Worm (Caenorhabditis elegans) whole organism, mixed stage, embryonic: ENCODE results near the gene dnj-22.

Experiments used
- bed-3 ChIP-seq: fragments of 200-800 bp; sonication (Bioruptor generic); optimal IDR thresholded peaks from 3 replicates; lab custom pipeline; 2018; ENCODE audit warnings: mild to moderate bottlenecking, missing genetic modification characterization, moderate library complexity, missing compliant biosample characterization
- blmp-1 ChIP-seq: fragments of 150-350 bp; optimal IDR thresholded peaks from 2 replicates; lab custom pipeline; 2014; ENCODE audit warnings: missing biosample characterization, missing genetic modification characterization
- ceh-39 ChIP-seq: fragments of 150-350 bp; optimal IDR thresholded peaks from 2 replicates; lab custom pipeline; 2014; ENCODE audit warnings: missing biosample characterization, missing genetic modification characterization
- ceh-43 ChIP-seq: fragments of 200-800 bp; sonication (Bioruptor generic); optimal IDR thresholded peaks from 2 replicates; lab custom pipeline; 2018; ENCODE audit warnings: mild to moderate bottlenecking, missing genetic modification characterization, moderate library complexity, missing compliant biosample characterization
- ceh-83 ChIP-seq: fragments of 200-800 bp; sonication (Bioruptor generic); optimal IDR thresholded peaks from 2 replicates; lab custom pipeline; 2018; ENCODE audit warnings: mild to moderate bottlenecking, missing genetic modification characterization, missing compliant biosample characterization
- ces-1 ChIP-seq: fragments of 150-350 bp; optimal IDR thresholded peaks from 2 replicates; lab custom pipeline; 2014; ENCODE audit warnings: missing biosample characterization, missing genetic modification reagents, missing genetic modification characterization
- cnd-1 ChIP-seq: fragments of 200-800 bp; sonication (Bioruptor generic); optimal IDR thresholded peaks from 2 replicates; lab custom pipeline; 2018; ENCODE audit warnings: mild to moderate bottlenecking, missing genetic modification characterization, missing compliant biosample characterization
- drap-1 ChIP-seq: fragments of 200-800 bp; sonication (Bioruptor generic); optimal IDR thresholded peaks from 3 replicates; lab custom pipeline; 2018; ENCODE audit warnings: mild to moderate bottlenecking, missing genetic modification characterization, missing compliant biosample characterization
- elt-1 ChIP-seq: sonication (generic microtip); optimal IDR thresholded peaks from 2 replicates; lab custom pipeline; 2017; ENCODE audit warnings: missing genetic modification characterization, mild to moderate bottlenecking, missing compliant biosample characterization, antibody characterized with exemption, moderate library complexity, borderline replicate concordance; ENCODE audit not compliant: insufficient read depth
- elt-3 ChIP-seq: fragments of 150-350 bp; optimal IDR thresholded peaks from 2 replicates; lab custom pipeline; 2014; ENCODE audit warnings: missing biosample characterization, missing genetic modification characterization
- flh-1 ChIP-seq: fragments of 200-800 bp; sonication (Bioruptor generic); optimal IDR thresholded peaks from 2 replicates; lab custom pipeline; 2018; ENCODE audit warnings: mild to moderate bottlenecking, missing genetic modification characterization, moderate library complexity, missing compliant biosample characterization
- ham-2 ChIP-seq: fragments of 200-800 bp; sonication (Bioruptor generic); optimal IDR thresholded peaks from 2 replicates; lab custom pipeline; 2018; ENCODE audit warnings: mild to moderate bottlenecking, missing genetic modification characterization, missing compliant biosample characterization
- hlh-1 ChIP-seq: fragments of 150-350 bp; optimal IDR thresholded peaks from 2 replicates; lab custom pipeline; 2014; ENCODE audit warnings: missing biosample characterization, missing genetic modification reagents, missing genetic modification characterization
- lin-13 ChIP-seq: fragments of 150-350 bp; optimal IDR thresholded peaks from 2 replicates; lab custom pipeline; 2014; ENCODE audit warnings: missing biosample characterization, missing genetic modification characterization
- lin-32 ChIP-seq: fragments of 200-800 bp; sonication (Bioruptor generic); optimal IDR thresholded peaks from 2 replicates; lab custom pipeline; 2018; ENCODE audit warnings: mild to moderate bottlenecking, missing genetic modification characterization, missing compliant biosample characterization
- lsy-2 ChIP-seq: fragments of 150-350 bp; optimal IDR thresholded peaks from 2 replicates; lab custom pipeline; 2014; ENCODE audit warnings: missing biosample characterization, missing genetic modification characterization
- mab-5 ChIP-seq: fragments of 150-350 bp; optimal IDR thresholded peaks from 2 replicates; lab custom pipeline; 2014; ENCODE audit warnings: missing biosample characterization, missing genetic modification characterization
- mep-1 ChIP-seq: fragments of 150-350 bp; optimal IDR thresholded peaks from 2 replicates; lab custom pipeline; 2017; ENCODE audit warnings: missing biosample characterization, missing genetic modification reagents, missing genetic modification characterization, inconsistent platforms
- mls-2 ChIP-seq: sonication (generic microtip); optimal IDR thresholded peaks from 2 replicates; lab custom pipeline; 2016; ENCODE audit warnings: mild to moderate bottlenecking, missing genetic modification characterization, moderate library complexity, missing compliant biosample characterization
- nhr-2 ChIP-seq: fragments of 150-350 bp; optimal IDR thresholded peaks from 2 replicates; lab custom pipeline; 2014; ENCODE audit warnings: missing biosample characterization, missing genetic modification characterization
- nhr-237 ChIP-seq: fragments of 150-350 bp; optimal IDR thresholded peaks from 2 replicates; lab custom pipeline; 2014; ENCODE audit warnings: missing biosample characterization, missing genetic modification characterization
- nhr-28 ChIP-seq: fragments of 150-350 bp; optimal IDR thresholded peaks from 2 replicates; lab custom pipeline; 2014; ENCODE audit warnings: missing biosample characterization, missing genetic modification characterization
- nhr-76 ChIP-seq: sonication (generic microtip); optimal IDR thresholded peaks from 2 replicates; lab custom pipeline; 2017; ENCODE audit warnings: missing biosample characterization, missing genetic modification characterization
- pha-4 ChIP-seq: fragments of 150-350 bp; optimal IDR thresholded peaks from 2 replicates; lab custom pipeline; 2018; ENCODE audit warnings: missing biosample characterization, missing genetic modification reagents, missing genetic modification characterization
- sem-2 ChIP-seq: fragments of 200-800 bp; sonication (Bioruptor generic); optimal IDR thresholded peaks from 2 replicates; lab custom pipeline; 2018; ENCODE audit warnings: mild to moderate bottlenecking, missing genetic modification characterization, missing compliant biosample characterization
- snpc-4 ChIP-seq: fragments of 150-350 bp; optimal IDR thresholded peaks from 2 replicates; lab custom pipeline; 2014; ENCODE audit warnings: missing biosample characterization, missing genetic modification characterization
- sptf-1 ChIP-seq: sonication (generic microtip); optimal IDR thresholded peaks from 2 replicates; lab custom pipeline; 2017; ENCODE audit warnings: mild to moderate bottlenecking, missing genetic modification characterization, moderate library complexity, missing compliant biosample characterization
- tbx-8 ChIP-seq: fragments of 200-800 bp; sonication (Bioruptor generic); optimal IDR thresholded peaks from 2 replicates; lab custom pipeline; 2018; ENCODE audit warnings: mild to moderate bottlenecking, missing genetic modification characterization, moderate library complexity, missing compliant biosample characterization
- unc-120 ChIP-seq: sonication (generic microtip); optimal IDR thresholded peaks from 2 replicates; lab custom pipeline; 2017; ENCODE audit warnings: missing genetic modification characterization, missing compliant biosample characterization; ENCODE audit not compliant: poor library complexity, severe bottlenecking
- unc-62 ChIP-seq: fragments of 150-350 bp; optimal IDR thresholded peaks from 2 replicates; lab custom pipeline; 2014; ENCODE audit warnings: missing biosample characterization, missing genetic modification reagents, missing genetic modification characterization
- zip-8 ChIP-seq: fragments of 150-350 bp; optimal IDR thresholded peaks from 2 replicates; lab custom pipeline; 2014; ENCODE audit warnings: missing biosample characterization, missing genetic modification characterization
- ztf-11 ChIP-seq: fragments of 150-350 bp; optimal IDR thresholded peaks from 2 replicates; lab custom pipeline; 2014; ENCODE audit warnings: missing biosample characterization, missing genetic modification characterization

Gene dnj-22

ce11 chrV:8499407-8499806, 37.5 kb upstream of the dnj-22 start:
- TF ChIP-seq drap-1 (GFP tag; lab: Kevin White, UChicago) (no peak), elt-3 (tag; lab: Kevin White, UChicago) (no peak), nhr-2 (tag; lab: Kevin White, UChicago) (no peak), mab-5 (tag; lab: Kevin White, UChicago) (no peak), tbx-8 (GFP tag; lab: Kevin White, UChicago) (no peak), pha-4 (tag; lab: Kevin White, UChicago) (no peak), bed-3 (GFP tag; lab: Kevin White, UChicago) (no peak), unc-62 (GFP tag; lab: Kevin White, UChicago) (no peak), nhr-237 (tag; lab: Kevin White, UChicago) (no peak), ceh-83 (GFP tag; lab: Kevin White, UChicago) (no peak)

- TF ChIP-seq sptf-1 (tag; lab: Kevin White, UChicago): no peak
- TF ChIP-seq ceh-39 (tag; lab: Kevin White, UChicago): no peak
- TF ChIP-seq lsy-2 (tag; lab: Kevin White, UChicago): no peak
- TF ChIP-seq unc-120 (tag; lab: Kevin White, UChicago): no peak
- no peak for TF ChIP-seq blmp-1 (tag; lab: Kevin White, UChicago)
- no peak for TF ChIP-seq lin-32 (GFP tag; lab: Kevin White, UChicago)
- no peak for TF ChIP-seq nhr-2 (tag; lab: Kevin White, UChicago)
- no peak for TF ChIP-seq mab-5 (tag; lab: Kevin White, UChicago)
- no peak for TF ChIP-seq nhr-76 (tag; lab: Kevin White, UChicago)
- TF ChIP-seq cnd-1 (tag; lab: Kevin White, UChicago): no peak
Observed at ce11 chrV:8495965-8496364, 34.0 kb upstream of the dnj-22 start.

- no peak for TF ChIP-seq elt-3 (tag; lab: Kevin White, UChicago)
- TF ChIP-seq sptf-1 (tag; lab: Kevin White, UChicago): no peak
- TF ChIP-seq hlh-1 (tag; lab: Kevin White, UChicago): no peak
- no peak for TF ChIP-seq ces-1 (GFP tag; lab: Kevin White, UChicago)
- TF ChIP-seq snpc-4 (tag; lab: Kevin White, UChicago): no peak
- no peak for TF ChIP-seq ceh-39 (tag; lab: Kevin White, UChicago)
- no peak for TF ChIP-seq ztf-11 (tag; lab: Kevin White, UChicago)
- no peak for TF ChIP-seq nhr-76 (tag; lab: Kevin White, UChicago)
- no peak for TF ChIP-seq sem-2 (GFP tag; lab: Kevin White, UChicago)
Observed at ce11 chrV:8495106-8495505, 33.2 kb upstream of the dnj-22 start.

ce11 chrV:8494260-8494939, 32.5 kb upstream of the dnj-22 start, which contains the start of gene pxn-1:
Gene pxn-1 (plus strand): TSS chrV:8494889.
- TF ChIP-seq unc-62 (GFP tag; lab: Kevin White, UChicago): no peak
- TF ChIP-seq hlh-1 (tag; lab: Kevin White, UChicago): no peak
- no peak for TF ChIP-seq zip-8 (tag; lab: Kevin White, UChicago)
- no peak for TF ChIP-seq sem-2 (GFP tag; lab: Kevin White, UChicago)
- no peak for TF ChIP-seq lin-13 (tag; lab: Kevin White, UChicago)
- TF ChIP-seq nhr-237 (tag; lab: Kevin White, UChicago): no peak
- TF ChIP-seq flh-1 (GFP tag; lab: Kevin White, UChicago): no peak
- TF ChIP-seq ceh-83 (GFP tag; lab: Kevin White, UChicago): no peak
- TF ChIP-seq elt-1 (tag; lab: Kevin White, UChicago): no peak
- no peak for TF ChIP-seq nhr-28 (tag; lab: Kevin White, UChicago)
- TF ChIP-seq mls-2 (tag; lab: Kevin White, UChicago): no peak
- no peak for TF ChIP-seq tbx-8 (GFP tag; lab: Kevin White, UChicago)
- TF ChIP-seq elt-3 (tag; lab: Kevin White, UChicago): no peak
- no peak for TF ChIP-seq lsy-2 (tag; lab: Kevin White, UChicago)
- TF ChIP-seq, all 35 proteins: peak for 0

ce11 chrV:8481274-8481673, 19.4 kb upstream of the dnj-22 start:
- TF ChIP-seq drap-1 (GFP tag; lab: Kevin White, UChicago) (no peak), mab-5 (tag; lab: Kevin White, UChicago) (no peak), ham-2 (GFP tag; lab: Kevin White, UChicago) (no peak), ztf-11 (tag; lab: Kevin White, UChicago) (no peak), ceh-39 (tag; lab: Kevin White, UChicago) (no peak), mep-1 (no peak), blmp-1 (tag; lab: Kevin White, UChicago) (no peak), hlh-1 (tag; lab: Kevin White, UChicago) (no peak), sptf-1 (tag; lab: Kevin White, UChicago) (no peak), ceh-43 (no peak), ces-1 (GFP tag; lab: Kevin White, UChicago) (no peak), bed-3 (GFP tag; lab: Kevin White, UChicago) (no peak), lsy-2 (tag; lab: Kevin White, UChicago) (no peak), nhr-2 (tag; lab: Kevin White, UChicago) (no peak), pha-4 (tag; lab: Kevin White, UChicago) (no peak), elt-3 (tag; lab: Kevin White, UChicago) (no peak), flh-1 (GFP tag; lab: Kevin White, UChicago) (no peak), nhr-237 (tag; lab: Kevin White, UChicago) (no peak)
